Worm (Caenorhabditis elegans) whole organism, midembryonic: ENCODE measurements around the gene K09C8.8.

Experiments used
- flt-1 ChIP-seq: fragments of 200-800 bp; sonication (Bioruptor generic); IDR thresholded peaks from 2 replicates; pipeline ENCODE4 v1.3.6; 2022; ENCODE audit warnings: missing genetic modification characterization, missing compliant biosample characterization
- klf-2 ChIP-seq: fragments of 200-800 bp; sonication (Bioruptor generic); conservative IDR thresholded peaks from 2 replicates; pipeline ENCODE4 v1.3.6; 2022; ENCODE audit warnings: missing genetic modification reagents, missing genetic modification characterization, missing compliant biosample characterization
- med-1 ChIP-seq: sonication (generic microtip); optimal IDR thresholded peaks from 2 replicates; lab custom pipeline; 2017; ENCODE audit warnings: missing genetic modification characterization, mild to moderate bottlenecking, missing compliant biosample characterization, antibody characterized with exemption, missing genetic modification reagents; ENCODE audit not compliant: insufficient read depth
- ref-1 ChIP-seq: fragments of 200-800 bp; sonication (Bioruptor generic); conservative IDR thresholded peaks from 2 replicates; pipeline ENCODE4 v1.3.6; 2022; ENCODE audit warnings: missing genetic modification reagents, missing genetic modification characterization, missing compliant biosample characterization
- tab-1 ChIP-seq: fragments of 200-800 bp; sonication (Bioruptor generic); IDR thresholded peaks from 2 replicates; pipeline ENCODE4 v1.3.6; 2022; ENCODE audit warnings: missing genetic modification characterization, missing compliant biosample characterization
- ztf-23 ChIP-seq: fragments of 200-800 bp; sonication (Bioruptor generic); IDR thresholded peaks from 2 replicates; pipeline ENCODE4 v1.3.6; 2022; ENCODE audit warnings: missing genetic modification reagents, missing genetic modification characterization, missing compliant biosample characterization

- TF ChIP-seq tab-1 (GFP tag; lab: Robert Waterston, UW) (no peak), flt-1 (GFP tag; lab: Robert Waterston, UW) (no peak), klf-2 (GFP tag; lab: Robert Waterston, UW) (no peak), ref-1 (GFP tag; lab: Robert Waterston, UW) (no peak), med-1 (GFP tag; lab: Kevin White, UChicago) (no peak), ztf-23 (no peak)
These were observed 21.4 kb downstream of the K09C8.8 start, which contains the start of gene ver-3 for ce11 chrX:10992177-10992576.
